Fruit fly (Drosophila melanogaster) whole organism, prepupa: ENCODE data around the gene orion.

Experiments
- Blimp-1 ChIP-seq: fragments of 200-800 bp; sonication (Bioruptor generic); optimal IDR thresholded peaks from 3 replicates; lab custom pipeline; 2017; ENCODE audit warnings: missing biosample characterization, missing genetic modification characterization, mild to moderate bottlenecking, moderate library complexity, missing genetic modification reagents
- CG10631 ChIP-seq: fragments of 200-800 bp; sonication (Bioruptor generic); optimal IDR thresholded peaks from 2 replicates; lab custom pipeline; 2016; ENCODE audit warnings: missing biosample characterization, missing genetic modification characterization
- CG10669 ChIP-seq: fragments of 200-800 bp; sonication (Bioruptor generic); optimal IDR thresholded peaks from 3 replicates; lab custom pipeline; 2018; ENCODE audit warnings: missing biosample characterization, mild to moderate bottlenecking, missing genetic modification characterization, moderate library complexity
- CG11762 ChIP-seq: fragments of 200-800 bp; sonication (Bioruptor generic); optimal IDR thresholded peaks from 3 replicates; lab custom pipeline; 2016; ENCODE audit warnings: missing biosample characterization, missing genetic modification characterization; ENCODE audit not compliant: insufficient read depth
- CG15336 ChIP-seq: fragments of 200-800 bp; sonication (Bioruptor generic); IDR thresholded peaks from 2 replicates; pipeline ENCODE4 v1.3.6; 2022; ENCODE audit warnings: missing biosample characterization, missing genetic modification characterization
- CG1621 ChIP-seq: fragments of 200-800 bp; sonication (Bioruptor generic); optimal IDR thresholded peaks from 3 replicates; lab custom pipeline; 2018; ENCODE audit warnings: missing biosample characterization, mild to moderate bottlenecking, missing genetic modification characterization
- CG16779 ChIP-seq: fragments of 200-800 bp; sonication (Bioruptor generic); optimal IDR thresholded peaks from 3 replicates; lab custom pipeline; 2017; ENCODE audit warnings: missing biosample characterization, mild to moderate bottlenecking, missing genetic modification characterization
- CG3032 ChIP-seq: fragments of 200-800 bp; optimal IDR thresholded peaks from 2 replicates; lab custom pipeline; 2019; ENCODE audit warnings: missing biosample characterization, mild to moderate bottlenecking, missing genetic modification characterization, moderate library complexity
- CG31627 ChIP-seq: fragments of 200-800 bp; sonication (Bioruptor generic); optimal IDR thresholded peaks from 3 replicates; lab custom pipeline; 2016; ENCODE audit warnings: missing biosample characterization, missing genetic modification characterization
- CG32006 ChIP-seq: fragments of 200-800 bp; sonication (Bioruptor generic); optimal IDR thresholded peaks from 3 replicates; lab custom pipeline; 2017; ENCODE audit warnings: missing biosample characterization, mild to moderate bottlenecking, missing genetic modification characterization
- CG34406 ChIP-seq: fragments of 200-800 bp; sonication (Bioruptor generic); optimal IDR thresholded peaks from 3 replicates; lab custom pipeline; 2016; ENCODE audit warnings: missing biosample characterization, missing genetic modification characterization
- CG3919 ChIP-seq: fragments of 200-800 bp; sonication (Bioruptor generic); optimal IDR thresholded peaks from 3 replicates; lab custom pipeline; 2016; ENCODE audit warnings: missing biosample characterization, missing genetic modification characterization
- CG4318 ChIP-seq: fragments of 200-800 bp; sonication (Bioruptor generic); optimal IDR thresholded peaks from 3 replicates; lab custom pipeline; 2017; ENCODE audit warnings: missing biosample characterization, mild to moderate bottlenecking, missing genetic modification characterization
- CG6163 ChIP-seq: fragments of 200-800 bp; sonication (Bioruptor generic); IDR thresholded peaks from 3 replicates; pipeline ENCODE4 v1.3.6; 2022; ENCODE audit warnings: missing biosample characterization, missing genetic modification characterization
- CG6276 ChIP-seq: fragments of 200-800 bp; sonication (Bioruptor generic); optimal IDR thresholded peaks from 2 replicates; lab custom pipeline; 2017; ENCODE audit warnings: missing biosample characterization, mild to moderate bottlenecking, missing genetic modification characterization
- CG6792 ChIP-seq: fragments of 200-800 bp; sonication (Bioruptor generic); optimal IDR thresholded peaks from 3 replicates; lab custom pipeline; 2016; ENCODE audit warnings: missing biosample characterization, missing genetic modification characterization
- CG6808 ChIP-seq: fragments of 200-800 bp; sonication (Bioruptor generic); optimal IDR thresholded peaks from 3 replicates; lab custom pipeline; 2017; ENCODE audit warnings: missing biosample characterization, missing genetic modification characterization, mild to moderate bottlenecking, moderate library complexity, missing genetic modification reagents
- CG6854 ChIP-seq: fragments of 200-800 bp; sonication (Bioruptor generic); optimal IDR thresholded peaks from 2 replicates; lab custom pipeline; 2017; ENCODE audit warnings: missing biosample characterization, mild to moderate bottlenecking, missing genetic modification characterization
- CG8119 ChIP-seq: fragments of 200-800 bp; sonication (Bioruptor generic); IDR thresholded peaks from 3 replicates; pipeline ENCODE4 v1.3.6; 2022; ENCODE audit warnings: missing biosample characterization, missing genetic modification characterization
- CG8319 ChIP-seq: fragments of 200-800 bp; sonication (Bioruptor generic); optimal IDR thresholded peaks from 3 replicates; lab custom pipeline; 2016; ENCODE audit warnings: missing biosample characterization, missing genetic modification characterization
- CG8632 ChIP-seq: fragments of 200-800 bp; sonication (Bioruptor generic); optimal IDR thresholded peaks from 3 replicates; lab custom pipeline; 2016; ENCODE audit warnings: missing biosample characterization, missing genetic modification characterization
- CG9139 ChIP-seq: fragments of 200-800 bp; sonication (Bioruptor generic); optimal IDR thresholded peaks from 3 replicates; lab custom pipeline; 2017; ENCODE audit warnings: missing biosample characterization, mild to moderate bottlenecking, missing genetic modification characterization
- Eip75B ChIP-seq: fragments of 200-800 bp; sonication (Bioruptor generic); optimal IDR thresholded peaks from 3 replicates; lab custom pipeline; 2016; ENCODE audit warnings: missing biosample characterization, missing genetic modification characterization
- Eip78C ChIP-seq: fragments of 200-800 bp; sonication (Bioruptor generic); peaks from one replicate; lab custom pipeline; 2016; ENCODE audit warnings: missing biosample characterization, missing genetic modification characterization
- Eip93F ChIP-seq: fragments of 200-800 bp; sonication (Bioruptor generic); optimal IDR thresholded peaks from 2 replicates; lab custom pipeline; 2016; ENCODE audit warnings: missing biosample characterization, mild to moderate bottlenecking, missing genetic modification characterization
- Ets21C ChIP-seq: fragments of 200-800 bp; sonication (Bioruptor generic); optimal IDR thresholded peaks from 3 replicates; lab custom pipeline; 2016; ENCODE audit warnings: missing biosample characterization, missing genetic modification characterization
- Hr38 ChIP-seq: sonication (Bioruptor generic); optimal IDR thresholded peaks from 2 replicates; lab custom pipeline; 2016; ENCODE audit warnings: missing biosample characterization, missing genetic modification characterization
- Hr39 ChIP-seq: fragments of 200-800 bp; sonication (Bioruptor generic); optimal IDR thresholded peaks from 2 replicates; lab custom pipeline; 2016; ENCODE audit warnings: missing biosample characterization, missing genetic modification characterization
- Hr4 ChIP-seq: fragments of 200-800 bp; sonication (Bioruptor generic); optimal IDR thresholded peaks from 3 replicates; lab custom pipeline; 2016; ENCODE audit warnings: missing biosample characterization, missing genetic modification characterization
- Lpt ChIP-seq: fragments of 200-800 bp; sonication (Bioruptor generic); optimal IDR thresholded peaks from 3 replicates; lab custom pipeline; 2016; ENCODE audit warnings: missing biosample characterization, missing genetic modification characterization
- Met ChIP-seq: fragments of 200-800 bp; sonication (Bioruptor generic); optimal IDR thresholded peaks from 3 replicates; lab custom pipeline; 2016; ENCODE audit warnings: missing biosample characterization, missing genetic modification characterization
- OdsH ChIP-seq: fragments of 200-800 bp; sonication (Bioruptor generic); optimal IDR thresholded peaks from 3 replicates; lab custom pipeline; 2016; ENCODE audit warnings: missing biosample characterization, missing genetic modification characterization
- Sox102F ChIP-seq: fragments of 200-800 bp; sonication (Bioruptor generic); optimal IDR thresholded peaks from 2 replicates; lab custom pipeline; 2016; ENCODE audit warnings: missing biosample characterization, mild to moderate bottlenecking, missing genetic modification characterization
- Sox14 ChIP-seq: fragments of 200-800 bp; sonication (Bioruptor generic); optimal IDR thresholded peaks from 3 replicates; lab custom pipeline; 2016; ENCODE audit warnings: missing biosample characterization, missing genetic modification characterization
- Sox15 ChIP-seq: fragments of 200-800 bp; sonication (Bioruptor generic); optimal IDR thresholded peaks from 3 replicates; lab custom pipeline; 2016; ENCODE audit warnings: missing biosample characterization, missing genetic modification characterization
- achi ChIP-seq: fragments of 200-800 bp; sonication (Bioruptor generic); optimal IDR thresholded peaks from 3 replicates; lab custom pipeline; 2016; ENCODE audit warnings: missing biosample characterization, missing genetic modification characterization
- cyc ChIP-seq: fragments of 200-800 bp; sonication (Bioruptor generic); optimal IDR thresholded peaks from 3 replicates; lab custom pipeline; 2016; ENCODE audit warnings: missing biosample characterization, missing genetic modification characterization
- dac ChIP-seq: fragments of 200-800 bp; sonication (Bioruptor generic); optimal IDR thresholded peaks from 2 replicates; lab custom pipeline; 2017; ENCODE audit warnings: missing biosample characterization, mild to moderate bottlenecking, missing genetic modification characterization
- dsx ChIP-seq: fragments of 200-800 bp; optimal IDR thresholded peaks from 3 replicates; lab custom pipeline; 2019; ENCODE audit warnings: missing biosample characterization, mild to moderate bottlenecking, missing genetic modification characterization, moderate library complexity; ENCODE audit not compliant: poor library complexity, severe bottlenecking
- eg ChIP-seq: fragments of 200-800 bp; sonication (Bioruptor generic); IDR thresholded peaks from 3 replicates; pipeline ENCODE4 v1.3.6; 2022; ENCODE audit warnings: missing biosample characterization, missing genetic modification characterization
- esn ChIP-seq: fragments of 200-800 bp; sonication (Bioruptor generic); optimal IDR thresholded peaks from 2 replicates; lab custom pipeline; 2016; ENCODE audit warnings: missing biosample characterization, mild to moderate bottlenecking, missing genetic modification characterization, moderate library complexity
- fd85E ChIP-seq: fragments of 200-800 bp; sonication (Bioruptor generic); optimal IDR thresholded peaks from 3 replicates; lab custom pipeline; 2016; ENCODE audit warnings: missing biosample characterization, missing genetic modification characterization
- fkh ChIP-seq: fragments of 200-800 bp; sonication (Bioruptor generic); optimal IDR thresholded peaks from 3 replicates; lab custom pipeline; 2017; ENCODE audit warnings: missing biosample characterization, mild to moderate bottlenecking, missing genetic modification characterization, moderate library complexity
- lz ChIP-seq: fragments of 200-800 bp; sonication (Bioruptor generic); optimal IDR thresholded peaks from 3 replicates; lab custom pipeline; 2016; ENCODE audit warnings: missing biosample characterization, missing genetic modification characterization
- net ChIP-seq: fragments of 200-800 bp; sonication (Bioruptor generic); optimal IDR thresholded peaks from 3 replicates; lab custom pipeline; 2016; ENCODE audit warnings: missing biosample characterization, missing genetic modification characterization
- pdm3 ChIP-seq: fragments of 200-800 bp; sonication (Bioruptor generic); optimal IDR thresholded peaks from 3 replicates; lab custom pipeline; 2016; ENCODE audit warnings: missing biosample characterization, missing genetic modification characterization
- salr ChIP-seq, 2 experiments: fragments of 200-800 bp; sonication (Bioruptor generic); optimal IDR thresholded peaks; 3 replicates each; lab custom pipeline; 2016 to 2018; ENCODE audit warnings: missing biosample characterization in 2 of 2, missing genetic modification characterization in 2 of 2, mild to moderate bottlenecking in 1 of 2
- spab ChIP-seq: fragments of 200-800 bp; sonication (Bioruptor generic); optimal IDR thresholded peaks from 2 replicates; lab custom pipeline; 2017; ENCODE audit warnings: missing biosample characterization, mild to moderate bottlenecking, missing genetic modification characterization, missing genetic modification reagents
- ss ChIP-seq, 2 experiments: fragments of 200-800 bp; sonication (Bioruptor generic); optimal IDR thresholded peaks; 2 replicates in 1 of 2; 3 replicates in 1 of 2; lab custom pipeline; 2017 to 2018; ENCODE audit warnings: mild to moderate bottlenecking in 2 of 2, missing biosample characterization in 2 of 2, missing genetic modification characterization in 2 of 2, moderate library complexity in 1 of 2
- svp ChIP-seq: fragments of 200-800 bp; sonication (Bioruptor generic); peaks from one replicate; lab custom pipeline; 2016; ENCODE audit warnings: missing biosample characterization, missing genetic modification characterization
- topi ChIP-seq: fragments of 200-800 bp; sonication (Bioruptor generic); optimal IDR thresholded peaks from 3 replicates; lab custom pipeline; 2016; ENCODE audit warnings: missing biosample characterization, missing genetic modification characterization
- vri ChIP-seq: fragments of 200-800 bp; sonication (Bioruptor generic); optimal IDR thresholded peaks from 3 replicates; lab custom pipeline; 2016; ENCODE audit warnings: missing biosample characterization, mild to moderate bottlenecking, missing genetic modification characterization

Gene orion

dm6 chrX:7934679-7935078, 12.0 kb downstream of the orion start, which contains the start of gene RpS14b:
TSS of gene RpS14b (plus strand) at chrX:7934898.
- TF ChIP-seq CG8632 (GFP tag; lab: Kevin White, UChicago) (peak; percentile 57), CG16779 (tag; lab: Kevin White, UChicago) (peak; percentile 11), CG8119 (no peak; the same call in 2 of the 3 replicates), CG10669 (GFP tag; lab: Kevin White, UChicago) (peak; percentile 28), Met (GFP tag; lab: Kevin White, UChicago) (peak; percentile 68), CG6276 (GFP tag; lab: Kevin White, UChicago) (no peak), CG1621 (tag; lab: Kevin White, UChicago) (peak; percentile 54), Eip78C (GFP tag; lab: Kevin White, UChicago) (peak; percentile 77), Hr38 (no peak), Sox102F (GFP tag; lab: Kevin White, UChicago) (peak; percentile 58), Eip93F (GFP tag; lab: Kevin White, UChicago) (no peak), achi (GFP tag; lab: Kevin White, UChicago) (peak; percentile 64), svp (GFP tag; lab: Kevin White, UChicago) (peak; percentile 21), CG10631 (GFP tag; lab: Kevin White, UChicago) (peak; percentile 44), esn (peak; percentile 77), CG32006 (peak; percentile 36), CG8319 (GFP tag; lab: Kevin White, UChicago) (peak; percentile 18), CG4318 (GFP tag; lab: Kevin White, UChicago) (no peak), spab (GFP tag; lab: Kevin White, UChicago) (peak; percentile 7), Hr4 (GFP tag; lab: Kevin White, UChicago) (no peak), CG6792 (GFP tag; lab: Kevin White, UChicago) (peak; percentile 54), CG34406 (peak; percentile 63), OdsH (GFP tag; lab: Kevin White, UChicago) (peak; percentile 56), CG31627 (GFP tag; lab: Kevin White, UChicago) (peak; percentile 59), vri (peak; percentile 49), Eip75B (GFP tag; lab: Kevin White, UChicago) (peak; percentile 36), CG15336 (GFP tag; lab: Robert Waterston, UW) (peak; percentile 29; the same call in 1 of the 2 replicates), ss (GFP tag; optimal IDR thresholded peaks at IDR 0.05; lab: Kevin White, UChicago) (peak; percentile 59 to 70), Sox14 (peak; percentile 48), Sox15 (GFP tag; lab: Kevin White, UChicago) (no peak), CG3919 (GFP tag; lab: Kevin White, UChicago) (peak; percentile 68), fkh (GFP tag; lab: Kevin White, UChicago) (peak; percentile 60), eg (peak; percentile 75), pdm3 (peak; percentile 54), salr (GFP tag; optimal IDR thresholded peaks at IDR 0.05; lab: Kevin White, UChicago) (peak; percentile 4 to 57), Hr39 (GFP tag; lab: Kevin White, UChicago) (peak; percentile 49), lz (GFP tag; lab: Kevin White, UChicago) (peak; percentile 74), CG6854 (peak; percentile 71), CG3032 (tag; lab: Kevin White, UChicago) (peak; percentile 46), Lpt (GFP tag; lab: Kevin White, UChicago) (no peak), CG11762 (GFP tag; lab: Kevin White, UChicago) (no peak), Blimp-1 (GFP tag; lab: Kevin White, UChicago) (no peak), Ets21C (GFP tag; lab: Kevin White, UChicago) (no peak), CG9139 (GFP tag; lab: Kevin White, UChicago) (peak; percentile 62), net (GFP tag; lab: Kevin White, UChicago) (peak; percentile 67), dsx (GFP tag; lab: Kevin White, UChicago) (peak; percentile 8), CG6808 (GFP tag; lab: Kevin White, UChicago) (peak; percentile 62), topi (GFP tag; lab: Kevin White, UChicago) (peak; percentile 71), CG6163 (GFP tag; lab: Robert Waterston, UW) (peak; percentile 81), dac (GFP tag; lab: Kevin White, UChicago) (peak; percentile 43), cyc (GFP tag; lab: Kevin White, UChicago) (peak; percentile 66), fd85E (GFP tag; lab: Kevin White, UChicago) (peak; percentile 11)
